Worm (Caenorhabditis elegans) whole organism, L4/young adult: ENCODE results near the gene gck-2.

ENCODE experiments used
- dao-5 ChIP-seq: sonication (generic microtip); optimal IDR thresholded peaks from 2 replicates; lab custom pipeline; 2016; ENCODE audit warnings: missing genotype, missing genetic modification characterization, moderate library complexity, missing compliant biosample characterization
- him-1 ChIP-seq: sonication (generic microtip); optimal IDR thresholded peaks from 2 replicates; lab custom pipeline; 2016; ENCODE audit warnings: missing genotype, missing genetic modification reagents, missing genetic modification characterization, missing compliant biosample characterization

DNA sequence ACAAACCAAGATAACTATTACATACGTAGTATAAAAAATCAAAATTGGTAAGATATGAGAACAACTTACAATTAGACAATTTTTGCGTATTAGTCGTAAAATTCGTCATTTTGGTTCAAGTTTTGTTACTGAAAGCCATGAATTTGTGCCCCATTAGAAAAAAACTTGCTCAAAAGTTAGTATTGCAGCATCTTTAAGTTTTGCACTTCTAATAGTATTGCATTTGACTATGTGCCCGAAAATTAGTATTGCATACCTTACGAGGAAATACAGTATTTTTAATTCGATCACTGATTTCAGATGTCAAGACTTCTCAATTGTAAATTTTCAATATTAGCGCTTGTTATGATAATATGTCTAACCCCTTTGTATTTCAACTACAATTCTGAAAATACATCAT, 29.0 kb upstream of the gck-2 start, which contains the start of gene T15B7.8:
- TF ChIP-seq him-1 (tag; lab: Kevin White, UChicago) (no peak), dao-5 (tag; lab: Kevin White, UChicago) (no peak)
